Fruit fly (Drosophila melanogaster) whole organism: ENCODE measurements around the gene CG15514.

ENCODE experiments used
- CG8478 ChIP-seq: fragments of >200 bp; optimal IDR thresholded peaks from 2 replicates; lab custom pipeline; 2018; ENCODE audit warnings: inconsistent platforms
- Dll ChIP-seq: fragments of >200 bp; optimal IDR thresholded peaks from 2 replicates; lab custom pipeline; 2017
- EcR ChIP-seq, 2 experiments: fragments of >200 bp; optimal IDR thresholded peaks; 2 replicates each; lab custom pipeline; 2017; ENCODE audit warnings: missing biosample characterization in 2 of 2, missing genetic modification characterization in 2 of 2, missing genetic modification reagents in 2 of 2
- pan ChIP-seq: fragments of >200 bp; optimal IDR thresholded peaks from 2 replicates; lab custom pipeline; 2017
- psq ChIP-seq: fragments of >200 bp; optimal IDR thresholded peaks from 2 replicates; lab custom pipeline; 2017
- usp ChIP-seq: fragments of >200 bp; optimal IDR thresholded peaks from 2 replicates; lab custom pipeline; 2017; ENCODE audit warnings: missing biosample characterization, missing genetic modification characterization, mixed read lengths

dm6 chr3R:29836188-29836587, 25.1 kb downstream of the CG15514 start, which contains the start of gene CG42592:
- no peak for TF ChIP-seq usp (GFP tag; lab: Kevin White, UChicago)
- TF ChIP-seq psq (lab: Kevin White, UChicago) = no peak
- TF ChIP-seq pan (lab: Kevin White, UChicago) = no peak
- no peak for TF ChIP-seq CG8478 (lab: Kevin White, UChicago)
- TF ChIP-seq EcR (GFP tag; optimal IDR thresholded peaks at IDR 0.05; lab: Kevin White, UChicago) = no peak
- TF ChIP-seq Dll = no peak
